Worm (Caenorhabditis elegans) whole organism, L4 larva: ENCODE results near the gene mcm-5.
A peak's percentile ranks its signal among the peaks of the same experiment; 100 is the strongest.

ENCODE experiments used
- D1046.2 ChIP-seq: fragments of 200-800 bp; sonication (Bioruptor generic); IDR thresholded peaks from 2 replicates; pipeline ENCODE4 v1.3.6; 2022; ENCODE audit warnings: missing genetic modification characterization, missing compliant biosample characterization
- F26F4.8 ChIP-seq: fragments of 200-800 bp; sonication (Bioruptor generic); conservative IDR thresholded peaks from 2 replicates; pipeline ENCODE4 v1.3.6; 2022; ENCODE audit warnings: missing genetic modification characterization, missing compliant biosample characterization
- F44E2.7 ChIP-seq: fragments of 200-800 bp; sonication (Bioruptor generic); IDR thresholded peaks from 2 replicates; pipeline ENCODE4 v2.1.2; 2022; ENCODE audit warnings: missing genetic modification characterization, missing compliant biosample characterization
- R02D3.7 ChIP-seq: fragments of 150-350 bp; sonication (generic microtip); optimal IDR thresholded peaks from 3 replicates; lab custom pipeline; 2014; ENCODE audit warnings: missing biosample characterization, missing genetic modification characterization
- Y105C5A.15 ChIP-seq: fragments of 200-800 bp; sonication (Bioruptor generic); IDR thresholded peaks from 2 replicates; pipeline ENCODE4 v1.3.6; 2022; ENCODE audit warnings: missing genetic modification characterization, missing compliant biosample characterization
- Y75B8A.6 ChIP-seq: fragments of 200-800 bp; sonication (Bioruptor generic); IDR thresholded peaks from 2 replicates; pipeline ENCODE4 v1.3.6; 2022; ENCODE audit warnings: missing genetic modification reagents, missing genetic modification characterization, missing compliant biosample characterization
- ZK546.5 ChIP-seq, 2 experiments: sonication (generic microtip); optimal IDR thresholded peaks; 2 replicates each; lab custom pipeline; 2017; ENCODE audit warnings: missing biosample characterization in 2 of 2, missing genetic modification characterization in 2 of 2
- aha-1 ChIP-seq: fragments of 150-350 bp; peaks from one replicate; lab custom pipeline; 2014; ENCODE audit warnings: missing biosample characterization, missing genetic modification characterization
- aly-2 ChIP-seq: sonication (generic microtip); optimal IDR thresholded peaks from 2 replicates; lab custom pipeline; 2018; ENCODE audit warnings: missing biosample characterization, missing genetic modification characterization
- arid-1 ChIP-seq: fragments of 200-800 bp; sonication (Bioruptor generic); conservative IDR thresholded peaks from 2 replicates; pipeline ENCODE4 v1.3.6; 2022; ENCODE audit warnings: missing genetic modification reagents, missing genetic modification characterization, missing compliant biosample characterization
- ceh-32 ChIP-seq: sonication (generic microtip); optimal IDR thresholded peaks from 2 replicates; lab custom pipeline; 2016; ENCODE audit warnings: mild to moderate bottlenecking, missing genetic modification characterization, missing compliant biosample characterization; ENCODE audit not compliant: poor library complexity
- ceh-62 ChIP-seq: sonication (generic microtip); optimal IDR thresholded peaks from 2 replicates; lab custom pipeline; 2017; ENCODE audit warnings: missing biosample characterization, missing genetic modification characterization
- cey-2 ChIP-seq: sonication (generic microtip); optimal IDR thresholded peaks from 3 replicates; lab custom pipeline; 2017; ENCODE audit warnings: missing genetic modification characterization, mild to moderate bottlenecking, missing compliant biosample characterization, antibody characterized with exemption, borderline replicate concordance; ENCODE audit not compliant: insufficient read depth
- ctbp-1 ChIP-seq: fragments of 200-800 bp; sonication (Bioruptor generic); IDR thresholded peaks from 2 replicates; pipeline ENCODE4 v1.3.6; 2022; ENCODE audit warnings: missing genetic modification reagents, missing genetic modification characterization, missing compliant biosample characterization
- daf-12 ChIP-seq: fragments of 150-350 bp; optimal IDR thresholded peaks from 2 replicates; lab custom pipeline; 2014; ENCODE audit warnings: missing biosample characterization, missing genetic modification reagents, missing genetic modification characterization
- daf-8 ChIP-seq: fragments of 200-800 bp; sonication (Bioruptor generic); IDR thresholded peaks from 2 replicates; pipeline ENCODE4 v1.3.6; 2022; ENCODE audit warnings: missing genetic modification characterization, missing compliant biosample characterization
- duxl-1 ChIP-seq: sonication (generic microtip); optimal IDR thresholded peaks from 2 replicates; lab custom pipeline; 2016; ENCODE audit warnings: mild to moderate bottlenecking, missing genetic modification characterization, moderate library complexity, missing compliant biosample characterization; ENCODE audit not compliant: poor library complexity
- egl-43 ChIP-seq: fragments of 200-800 bp; sonication (Bioruptor generic); IDR thresholded peaks from 2 replicates; pipeline ENCODE4 v1.3.6; 2022; ENCODE audit warnings: missing genetic modification reagents, missing genetic modification characterization, missing compliant biosample characterization
- fkh-10 ChIP-seq: fragments of 150-350 bp; optimal IDR thresholded peaks from 2 replicates; lab custom pipeline; 2014; ENCODE audit warnings: missing biosample characterization, missing genetic modification reagents, missing genetic modification characterization
- gei-8 ChIP-seq: fragments of 200-800 bp; sonication (Bioruptor generic); optimal IDR thresholded peaks from 2 replicates; lab custom pipeline; 2018; ENCODE audit warnings: mild to moderate bottlenecking, missing genetic modification characterization, missing compliant biosample characterization
- hlh-11 ChIP-seq: fragments of 200-800 bp; sonication (Bioruptor generic); optimal IDR thresholded peaks from 2 replicates; lab custom pipeline; 2018; ENCODE audit warnings: mild to moderate bottlenecking, missing genetic modification characterization, missing compliant biosample characterization
- jun-1 ChIP-seq: fragments of 150-350 bp; optimal IDR thresholded peaks from 2 replicates; lab custom pipeline; 2014; ENCODE audit warnings: missing biosample characterization, missing genetic modification reagents, missing genetic modification characterization
- lim-7 ChIP-seq: fragments of 200-800 bp; sonication (Bioruptor generic); IDR thresholded peaks from 2 replicates; pipeline ENCODE4 v1.3.6; 2022; ENCODE audit warnings: missing genetic modification characterization, missing compliant biosample characterization
- lin-1 ChIP-seq: fragments of 200-800 bp; sonication (Bioruptor generic); IDR thresholded peaks from 2 replicates; pipeline ENCODE4 v1.3.6; 2022; ENCODE audit warnings: missing genetic modification reagents, missing genetic modification characterization, missing compliant biosample characterization
- lin-39 ChIP-seq: fragments of 150-350 bp; optimal IDR thresholded peaks from 2 replicates; lab custom pipeline; 2014; ENCODE audit warnings: missing biosample characterization, missing genetic modification reagents, missing genetic modification characterization
- madf-9 ChIP-seq: fragments of 200-800 bp; sonication (Bioruptor generic); conservative IDR thresholded peaks from 2 replicates; pipeline ENCODE4 v1.3.6; 2022; ENCODE audit warnings: missing genetic modification reagents, missing genetic modification characterization, missing compliant biosample characterization
- mdl-1 ChIP-seq, 2 experiments: fragments of 150-350 bp in 1 of 2; sonication (generic microtip) in 1 of 2; optimal IDR thresholded peaks; 2 replicates each; lab custom pipeline; 2014 to 2017; ENCODE audit warnings: missing biosample characterization in 2 of 2, missing genetic modification characterization in 2 of 2
- mep-1 ChIP-seq: fragments of 150-350 bp; sonication (generic microtip); optimal IDR thresholded peaks from 3 replicates; lab custom pipeline; 2014; ENCODE audit warnings: missing biosample characterization, missing genetic modification characterization
- mxl-3 ChIP-seq: fragments of 200-800 bp; sonication (Bioruptor generic); optimal IDR thresholded peaks from 2 replicates; lab custom pipeline; 2018; ENCODE audit warnings: mild to moderate bottlenecking, missing genetic modification characterization, missing compliant biosample characterization
- nhr-102 ChIP-seq: sonication (generic microtip); optimal IDR thresholded peaks from 2 replicates; lab custom pipeline; 2016; ENCODE audit warnings: mild to moderate bottlenecking, missing genetic modification characterization, moderate library complexity, missing compliant biosample characterization
- nhr-25 ChIP-seq: sonication (generic microtip); optimal IDR thresholded peaks from 2 replicates; lab custom pipeline; 2017; ENCODE audit warnings: missing genetic modification characterization, mild to moderate bottlenecking, missing compliant biosample characterization, antibody characterized with exemption, moderate library complexity, borderline replicate concordance; ENCODE audit not compliant: insufficient read depth
- nhr-41 ChIP-seq: fragments of 200-800 bp; sonication (Bioruptor generic); IDR thresholded peaks from 2 replicates; pipeline ENCODE4 v1.3.6; 2022; ENCODE audit warnings: missing genetic modification reagents, missing genetic modification characterization, missing compliant biosample characterization
- nhr-42 ChIP-seq: fragments of 200-800 bp; sonication (Bioruptor generic); IDR thresholded peaks from 2 replicates; pipeline ENCODE4 v1.3.6; 2022; ENCODE audit warnings: missing genetic modification characterization, missing compliant biosample characterization
- nhr-48 ChIP-seq: sonication (generic microtip); optimal IDR thresholded peaks from 2 replicates; lab custom pipeline; 2016; ENCODE audit warnings: mild to moderate bottlenecking, missing genetic modification characterization, missing compliant biosample characterization
- nhr-6 ChIP-seq: fragments of 150-350 bp; optimal IDR thresholded peaks from 2 replicates; lab custom pipeline; 2014; ENCODE audit warnings: missing biosample characterization, missing genetic modification characterization
- pqm-1 ChIP-seq: sonication (generic microtip); optimal IDR thresholded peaks from 2 replicates; lab custom pipeline; 2017; ENCODE audit warnings: missing biosample characterization, missing genetic modification characterization
- set-16 ChIP-seq: fragments of 200-800 bp; sonication (Bioruptor generic); IDR thresholded peaks from 2 replicates; pipeline ENCODE4 v1.3.6; 2022; ENCODE audit warnings: missing genetic modification reagents, missing genetic modification characterization, missing compliant biosample characterization
- skn-1 ChIP-seq: fragments of 150-350 bp; optimal IDR thresholded peaks from 2 replicates; lab custom pipeline; 2014; ENCODE audit warnings: missing biosample characterization, missing genetic modification characterization
- snpc-1.2 ChIP-seq: fragments of 200-800 bp; sonication (Bioruptor generic); IDR thresholded peaks from 2 replicates; pipeline ENCODE4 v1.3.6; 2022; ENCODE audit warnings: missing genetic modification reagents, missing genetic modification characterization, missing compliant biosample characterization
- snpc-4 ChIP-seq: fragments of 150-350 bp; optimal IDR thresholded peaks from 2 replicates; lab custom pipeline; 2014; ENCODE audit warnings: missing biosample characterization, missing genetic modification characterization
- spr-3 ChIP-seq: fragments of 200-800 bp; sonication (Bioruptor generic); optimal IDR thresholded peaks from 2 replicates; lab custom pipeline; 2018; ENCODE audit warnings: mild to moderate bottlenecking, missing genetic modification characterization, missing compliant biosample characterization
- tag-97 ChIP-seq: fragments of 200-800 bp; sonication (Bioruptor generic); IDR thresholded peaks from 2 replicates; pipeline ENCODE4 v1.3.6; 2022; ENCODE audit warnings: missing genetic modification characterization, missing compliant biosample characterization
- tra-1 ChIP-seq: fragments of 200-800 bp; sonication (Bioruptor generic); IDR thresholded peaks from 2 replicates; pipeline ENCODE4 v1.3.6; 2022; ENCODE audit warnings: missing genetic modification reagents, missing genetic modification characterization, missing compliant biosample characterization
- zag-1 ChIP-seq: fragments of 150-350 bp; optimal IDR thresholded peaks from 2 replicates; lab custom pipeline; 2014; ENCODE audit warnings: missing biosample characterization, missing genetic modification characterization
- zfp-2 ChIP-seq: sonication (generic microtip); optimal IDR thresholded peaks from 2 replicates; lab custom pipeline; 2016; ENCODE audit warnings: mild to moderate bottlenecking, missing genetic modification characterization, missing compliant biosample characterization
- zfp-3 ChIP-seq: fragments of 200-800 bp; sonication (Bioruptor generic); conservative IDR thresholded peaks from 2 replicates; pipeline ENCODE4 v1.3.6; 2022; ENCODE audit warnings: missing genetic modification reagents, missing genetic modification characterization, missing compliant biosample characterization
- ztf-11 ChIP-seq: fragments of 150-350 bp; optimal IDR thresholded peaks from 2 replicates; lab custom pipeline; 2014; ENCODE audit warnings: missing biosample characterization, missing genetic modification characterization
- ztf-7 ChIP-seq: fragments of 150-350 bp; optimal IDR thresholded peaks from 2 replicates; lab custom pipeline; 2014; ENCODE audit warnings: missing biosample characterization, missing genetic modification characterization

Gene mcm-5

DNA sequence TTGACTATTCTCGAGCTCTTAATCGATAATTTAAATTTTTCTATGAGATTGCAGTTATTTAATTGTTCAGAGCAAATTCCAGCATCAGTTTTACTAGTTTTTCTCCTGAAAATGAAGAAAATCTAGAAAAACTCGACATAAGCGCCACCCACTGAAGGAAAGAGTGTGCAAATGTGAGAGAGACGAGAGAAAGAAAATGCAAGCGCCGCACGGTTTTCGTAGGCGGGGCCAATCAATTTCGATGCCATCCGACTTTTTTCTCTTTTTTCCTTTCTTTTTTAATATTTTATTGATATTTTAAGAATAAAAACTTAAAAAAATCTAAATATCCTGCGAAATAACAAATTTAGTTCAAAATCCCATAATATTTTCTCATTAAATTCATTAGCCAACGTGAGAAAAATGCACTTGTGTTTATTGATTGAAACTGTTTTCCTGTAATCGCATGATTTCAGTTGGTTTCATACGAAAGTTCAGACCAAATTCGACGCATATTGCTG lies 41.5 kb upstream of the mcm-5 start, which contains the start of gene cdk-12 (continued):
- TF ChIP-seq set-16 (GFP tag; lab: Robert Waterston, UW), result no peak
- TF ChIP-seq ceh-32, result no peak
- no peak for TF ChIP-seq zag-1
- TF ChIP-seq pqm-1, result no peak
- TF ChIP-seq lim-7 (GFP tag; lab: Robert Waterston, UW), result no peak
- no peak for TF ChIP-seq duxl-1 (tag; lab: Kevin White, UChicago)
- TF ChIP-seq tra-1 (GFP tag; lab: Robert Waterston, UW), result no peak
- TF ChIP-seq nhr-25 (tag; lab: Kevin White, UChicago), result no peak
- TF ChIP-seq nhr-48 (tag; lab: Kevin White, UChicago), result no peak
- TF ChIP-seq lin-1 (GFP tag; lab: Robert Waterston, UW), result no peak
- no peak for TF ChIP-seq daf-12
- no peak for TF ChIP-seq mdl-1 (tag; optimal IDR thresholded peaks at IDR 0.05; lab: Kevin White, UChicago)
- no peak for TF ChIP-seq daf-8 (GFP tag; lab: Robert Waterston, UW)
- no peak for TF ChIP-seq tag-97 (GFP tag; lab: Robert Waterston, UW)
- no peak for TF ChIP-seq jun-1 (tag; lab: Kevin White, UChicago)
- no peak for TF ChIP-seq ceh-62 (tag; lab: Kevin White, UChicago)
- TF ChIP-seq gei-8, result no peak
- TF ChIP-seq ZK546.5 (tag; optimal IDR thresholded peaks at IDR 0.05; lab: Kevin White, UChicago), result no peak
- no peak for TF ChIP-seq ztf-11
- TF ChIP-seq nhr-42 (GFP tag; lab: Robert Waterston, UW), result no peak
- no peak for TF ChIP-seq F26F4.8
- no peak for TF ChIP-seq aly-2
- no peak for TF ChIP-seq aha-1
- TF ChIP-seq, all 104 proteins: peak for 10

ce11 chrIII:4330984-4331383 lies 39.9 kb upstream of the mcm-5 start, which contains the start of gene gly-6:
Gene gly-6 (minus strand): TSS chrIII:4331228.
- TF ChIP-seq set-16 (GFP tag; lab: Robert Waterston, UW) (no peak), lin-1 (GFP tag; lab: Robert Waterston, UW) (no peak), nhr-6 (tag; lab: Kevin White, UChicago) (no peak), egl-43 (no peak), R02D3.7 (no peak), zfp-3 (GFP tag; lab: Robert Waterston, UW) (no peak), madf-9 (no peak), cey-2 (tag; lab: Kevin White, UChicago) (no peak), nhr-41 (GFP tag; lab: Robert Waterston, UW) (no peak), ceh-32 (no peak), zfp-2 (tag; lab: Kevin White, UChicago) (no peak)
- TF ChIP-seq, all 104 proteins: peak for 0

DNA sequence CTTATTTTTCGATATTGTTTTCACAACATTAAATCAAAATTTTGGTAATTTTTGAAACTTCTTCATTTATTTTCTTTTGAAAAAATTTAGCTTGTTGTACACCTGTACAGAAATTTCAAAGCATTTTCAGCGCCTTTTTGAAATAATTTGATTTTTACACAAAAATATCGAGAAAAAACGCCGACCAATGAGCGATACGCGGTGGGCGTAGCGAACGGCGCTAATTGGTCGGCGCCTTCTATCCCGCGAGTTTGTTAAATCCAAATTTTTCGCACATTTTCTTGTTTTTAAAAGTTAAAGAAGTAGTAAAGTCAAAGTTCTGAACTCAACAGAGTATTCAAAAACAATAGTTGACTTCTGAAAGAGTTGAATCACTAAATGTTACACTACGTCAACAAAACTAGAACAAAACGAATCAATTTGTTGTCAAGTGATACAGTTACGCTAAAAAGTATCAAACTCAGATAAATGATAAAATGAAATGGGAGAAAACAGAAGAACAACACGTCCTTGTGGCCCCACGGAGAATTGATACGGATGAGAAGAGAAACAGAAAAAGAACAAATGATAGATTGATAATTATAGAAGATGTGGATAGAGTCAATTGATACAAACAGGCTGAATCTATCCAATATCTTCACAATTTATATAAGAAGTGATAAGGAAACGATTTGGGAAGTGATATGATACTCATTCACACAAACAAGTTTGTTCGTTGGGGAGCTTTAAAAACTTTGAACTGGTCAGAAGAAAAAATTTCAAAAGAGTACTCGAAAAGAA lies 37.3 kb upstream of the mcm-5 start:
- TF ChIP-seq Y75B8A.6 (GFP tag; lab: Robert Waterston, UW) (no peak), ctbp-1 (no peak), mxl-3 (GFP tag; lab: Kevin White, UChicago) (peak; percentile 42), jun-1 (tag; lab: Kevin White, UChicago) (no peak), lin-39 (no peak), spr-3 (GFP tag; lab: Kevin White, UChicago) (no peak), snpc-4 (no peak), zag-1 (no peak), aha-1 (peak; percentile 8), mep-1 (tag; lab: Kevin White, UChicago) (no peak), hlh-11 (peak; percentile 10), skn-1 (tag; lab: Kevin White, UChicago) (no peak), zfp-2 (tag; lab: Kevin White, UChicago) (no peak), mdl-1 (tag; optimal IDR thresholded peaks at IDR 0.05; lab: Kevin White, UChicago) (peak in 1 of 2 experiments; percentile 15), fkh-10 (GFP tag; lab: Kevin White, UChicago) (no peak), arid-1 (no peak), ztf-7 (tag; lab: Kevin White, UChicago) (no peak), nhr-102 (tag; lab: Kevin White, UChicago) (no peak), F44E2.7 (GFP tag; lab: Robert Waterston, UW) (no peak), Y105C5A.15 (GFP tag; lab: Robert Waterston, UW) (no peak), D1046.2 (GFP tag; lab: Robert Waterston, UW) (no peak), snpc-1.2 (GFP tag; lab: Robert Waterston, UW) (no peak)
